Fruit fly (Drosophila melanogaster) whole organism, prepupa: Measurements from ENCODE around the gene Tdg.

Experiments
- Blimp-1 ChIP-seq: fragments of 200-800 bp; sonication (Bioruptor generic); optimal IDR thresholded peaks from 3 replicates; lab custom pipeline; 2017; ENCODE audit warnings: missing biosample characterization, missing genetic modification characterization, mild to moderate bottlenecking, moderate library complexity, missing genetic modification reagents
- CG10631 ChIP-seq: fragments of 200-800 bp; sonication (Bioruptor generic); optimal IDR thresholded peaks from 2 replicates; lab custom pipeline; 2016; ENCODE audit warnings: missing biosample characterization, missing genetic modification characterization
- CG11762 ChIP-seq: fragments of 200-800 bp; sonication (Bioruptor generic); optimal IDR thresholded peaks from 3 replicates; lab custom pipeline; 2016; ENCODE audit warnings: missing biosample characterization, missing genetic modification characterization; ENCODE audit not compliant: insufficient read depth
- CG15336 ChIP-seq: fragments of 200-800 bp; sonication (Bioruptor generic); IDR thresholded peaks from 2 replicates; pipeline ENCODE4 v1.3.6; 2022; ENCODE audit warnings: missing biosample characterization, missing genetic modification characterization
- CG16779 ChIP-seq: fragments of 200-800 bp; sonication (Bioruptor generic); optimal IDR thresholded peaks from 3 replicates; lab custom pipeline; 2017; ENCODE audit warnings: missing biosample characterization, mild to moderate bottlenecking, missing genetic modification characterization
- CG34406 ChIP-seq: fragments of 200-800 bp; sonication (Bioruptor generic); optimal IDR thresholded peaks from 3 replicates; lab custom pipeline; 2016; ENCODE audit warnings: missing biosample characterization, missing genetic modification characterization
- CG3919 ChIP-seq: fragments of 200-800 bp; sonication (Bioruptor generic); optimal IDR thresholded peaks from 3 replicates; lab custom pipeline; 2016; ENCODE audit warnings: missing biosample characterization, missing genetic modification characterization
- CG6792 ChIP-seq: fragments of 200-800 bp; sonication (Bioruptor generic); optimal IDR thresholded peaks from 3 replicates; lab custom pipeline; 2016; ENCODE audit warnings: missing biosample characterization, missing genetic modification characterization
- CG6808 ChIP-seq: fragments of 200-800 bp; sonication (Bioruptor generic); optimal IDR thresholded peaks from 3 replicates; lab custom pipeline; 2017; ENCODE audit warnings: missing biosample characterization, missing genetic modification characterization, mild to moderate bottlenecking, moderate library complexity, missing genetic modification reagents
- CG6854 ChIP-seq: fragments of 200-800 bp; sonication (Bioruptor generic); optimal IDR thresholded peaks from 2 replicates; lab custom pipeline; 2017; ENCODE audit warnings: missing biosample characterization, mild to moderate bottlenecking, missing genetic modification characterization
- CG7368 ChIP-seq: fragments of 200-800 bp; sonication (Bioruptor generic); optimal IDR thresholded peaks from 3 replicates; lab custom pipeline; 2016; ENCODE audit warnings: missing biosample characterization, missing genetic modification characterization
- CG8119 ChIP-seq: fragments of 200-800 bp; sonication (Bioruptor generic); IDR thresholded peaks from 3 replicates; pipeline ENCODE4 v1.3.6; 2022; ENCODE audit warnings: missing biosample characterization, missing genetic modification characterization
- CG8319 ChIP-seq: fragments of 200-800 bp; sonication (Bioruptor generic); optimal IDR thresholded peaks from 3 replicates; lab custom pipeline; 2016; ENCODE audit warnings: missing biosample characterization, missing genetic modification characterization
- CG9139 ChIP-seq: fragments of 200-800 bp; sonication (Bioruptor generic); optimal IDR thresholded peaks from 3 replicates; lab custom pipeline; 2017; ENCODE audit warnings: missing biosample characterization, mild to moderate bottlenecking, missing genetic modification characterization
- Eip75B ChIP-seq: fragments of 200-800 bp; sonication (Bioruptor generic); optimal IDR thresholded peaks from 3 replicates; lab custom pipeline; 2016; ENCODE audit warnings: missing biosample characterization, missing genetic modification characterization
- Eip78C ChIP-seq: fragments of 200-800 bp; sonication (Bioruptor generic); peaks from one replicate; lab custom pipeline; 2016; ENCODE audit warnings: missing biosample characterization, missing genetic modification characterization
- Ets21C ChIP-seq: fragments of 200-800 bp; sonication (Bioruptor generic); optimal IDR thresholded peaks from 3 replicates; lab custom pipeline; 2016; ENCODE audit warnings: missing biosample characterization, missing genetic modification characterization
- Ets96B ChIP-seq: fragments of 200-800 bp; optimal IDR thresholded peaks from 2 replicates; lab custom pipeline; 2019; ENCODE audit warnings: missing biosample characterization, mild to moderate bottlenecking, missing genetic modification characterization, moderate library complexity
- Gug ChIP-seq: fragments of 200-800 bp; sonication (Bioruptor generic); IDR thresholded peaks from 2 replicates; pipeline ENCODE4 v1.3.6; 2022; ENCODE audit warnings: missing biosample characterization, missing genetic modification characterization
- Hr38 ChIP-seq: sonication (Bioruptor generic); optimal IDR thresholded peaks from 2 replicates; lab custom pipeline; 2016; ENCODE audit warnings: missing biosample characterization, missing genetic modification characterization
- Hr39 ChIP-seq: fragments of 200-800 bp; sonication (Bioruptor generic); optimal IDR thresholded peaks from 2 replicates; lab custom pipeline; 2016; ENCODE audit warnings: missing biosample characterization, missing genetic modification characterization
- Hr4 ChIP-seq: fragments of 200-800 bp; sonication (Bioruptor generic); optimal IDR thresholded peaks from 3 replicates; lab custom pipeline; 2016; ENCODE audit warnings: missing biosample characterization, missing genetic modification characterization
- Lpt ChIP-seq: fragments of 200-800 bp; sonication (Bioruptor generic); optimal IDR thresholded peaks from 3 replicates; lab custom pipeline; 2016; ENCODE audit warnings: missing biosample characterization, missing genetic modification characterization
- Met ChIP-seq: fragments of 200-800 bp; sonication (Bioruptor generic); optimal IDR thresholded peaks from 3 replicates; lab custom pipeline; 2016; ENCODE audit warnings: missing biosample characterization, missing genetic modification characterization
- Sox14 ChIP-seq: fragments of 200-800 bp; sonication (Bioruptor generic); optimal IDR thresholded peaks from 3 replicates; lab custom pipeline; 2016; ENCODE audit warnings: missing biosample characterization, missing genetic modification characterization
- Sox15 ChIP-seq: fragments of 200-800 bp; sonication (Bioruptor generic); optimal IDR thresholded peaks from 3 replicates; lab custom pipeline; 2016; ENCODE audit warnings: missing biosample characterization, missing genetic modification characterization
- achi ChIP-seq: fragments of 200-800 bp; sonication (Bioruptor generic); optimal IDR thresholded peaks from 3 replicates; lab custom pipeline; 2016; ENCODE audit warnings: missing biosample characterization, missing genetic modification characterization
- dac ChIP-seq: fragments of 200-800 bp; sonication (Bioruptor generic); optimal IDR thresholded peaks from 2 replicates; lab custom pipeline; 2017; ENCODE audit warnings: missing biosample characterization, mild to moderate bottlenecking, missing genetic modification characterization
- esn ChIP-seq: fragments of 200-800 bp; sonication (Bioruptor generic); optimal IDR thresholded peaks from 2 replicates; lab custom pipeline; 2016; ENCODE audit warnings: missing biosample characterization, mild to moderate bottlenecking, missing genetic modification characterization, moderate library complexity
- fd59A ChIP-seq: fragments of 200-800 bp; sonication (Bioruptor generic); optimal IDR thresholded peaks from 2 replicates; lab custom pipeline; 2017; ENCODE audit warnings: missing biosample characterization, mild to moderate bottlenecking, missing genetic modification characterization, missing genetic modification reagents
- fkh ChIP-seq: fragments of 200-800 bp; sonication (Bioruptor generic); optimal IDR thresholded peaks from 3 replicates; lab custom pipeline; 2017; ENCODE audit warnings: missing biosample characterization, mild to moderate bottlenecking, missing genetic modification characterization, moderate library complexity
- lz ChIP-seq: fragments of 200-800 bp; sonication (Bioruptor generic); optimal IDR thresholded peaks from 3 replicates; lab custom pipeline; 2016; ENCODE audit warnings: missing biosample characterization, missing genetic modification characterization
- net ChIP-seq: fragments of 200-800 bp; sonication (Bioruptor generic); optimal IDR thresholded peaks from 3 replicates; lab custom pipeline; 2016; ENCODE audit warnings: missing biosample characterization, missing genetic modification characterization
- pdm3 ChIP-seq: fragments of 200-800 bp; sonication (Bioruptor generic); optimal IDR thresholded peaks from 3 replicates; lab custom pipeline; 2016; ENCODE audit warnings: missing biosample characterization, missing genetic modification characterization
- salr ChIP-seq, 2 experiments: fragments of 200-800 bp; sonication (Bioruptor generic); optimal IDR thresholded peaks; 3 replicates each; lab custom pipeline; 2016 to 2018; ENCODE audit warnings: missing biosample characterization in 2 of 2, missing genetic modification characterization in 2 of 2, mild to moderate bottlenecking in 1 of 2
- spab ChIP-seq: fragments of 200-800 bp; sonication (Bioruptor generic); optimal IDR thresholded peaks from 2 replicates; lab custom pipeline; 2017; ENCODE audit warnings: missing biosample characterization, mild to moderate bottlenecking, missing genetic modification characterization, missing genetic modification reagents
- ss ChIP-seq, 2 experiments: fragments of 200-800 bp; sonication (Bioruptor generic); optimal IDR thresholded peaks; 2 replicates in 1 of 2; 3 replicates in 1 of 2; lab custom pipeline; 2017 to 2018; ENCODE audit warnings: mild to moderate bottlenecking in 2 of 2, missing biosample characterization in 2 of 2, missing genetic modification characterization in 2 of 2, moderate library complexity in 1 of 2
- svp ChIP-seq: fragments of 200-800 bp; sonication (Bioruptor generic); peaks from one replicate; lab custom pipeline; 2016; ENCODE audit warnings: missing biosample characterization, missing genetic modification characterization
- topi ChIP-seq: fragments of 200-800 bp; sonication (Bioruptor generic); optimal IDR thresholded peaks from 3 replicates; lab custom pipeline; 2016; ENCODE audit warnings: missing biosample characterization, missing genetic modification characterization
- vri ChIP-seq: fragments of 200-800 bp; sonication (Bioruptor generic); optimal IDR thresholded peaks from 3 replicates; lab custom pipeline; 2016; ENCODE audit warnings: missing biosample characterization, mild to moderate bottlenecking, missing genetic modification characterization

Gene Tdg

dm6 chr4:497724-498123 lies 59.9 kb downstream of the Tdg start (continued):
- TF ChIP-seq Eip78C (GFP tag; lab: Kevin White, UChicago), result no peak
- TF ChIP-seq lz (GFP tag; lab: Kevin White, UChicago), result peak; percentile 19
- no peak for TF ChIP-seq net (GFP tag; lab: Kevin White, UChicago)
- no peak for TF ChIP-seq CG34406 (GFP tag; lab: Kevin White, UChicago)
- peak; percentile 44 for TF ChIP-seq esn (GFP tag; lab: Kevin White, UChicago)
- no peak for TF ChIP-seq topi (GFP tag; lab: Kevin White, UChicago)
- no peak for TF ChIP-seq CG6808 (GFP tag; lab: Kevin White, UChicago)
- no peak for TF ChIP-seq achi (GFP tag; lab: Kevin White, UChicago)
- no peak for TF ChIP-seq CG6854
- TF ChIP-seq, all 60 proteins: peak for 7

dm6 chr4:492597-492996 lies 65.1 kb downstream of the Tdg start:
- TF ChIP-seq Met (GFP tag; lab: Kevin White, UChicago), result no peak
- TF ChIP-seq Ets21C (GFP tag; lab: Kevin White, UChicago), result no peak
- no peak for TF ChIP-seq Gug (GFP tag; lab: Robert Waterston, UW)
- TF ChIP-seq Blimp-1 (GFP tag; lab: Kevin White, UChicago), result no peak

dm6 chr4:490760-491317 lies 66.8 kb downstream of the Tdg start:
- TF ChIP-seq Hr39 (no peak), svp (peak; percentile 57)

dm6 chr4:490111-490510 lies 67.5 kb downstream of the Tdg start:
- TF ChIP-seq svp (peak; percentile 42), Ets96B (tag; lab: Kevin White, UChicago) (peak; percentile 14), CG15336 (no peak)

dm6 chr4:489561-489881 lies 68.1 kb downstream of the Tdg start:
- TF ChIP-seq CG6854 (no peak), Eip75B (GFP tag; lab: Kevin White, UChicago) (peak; percentile 61), Eip78C (GFP tag; lab: Kevin White, UChicago) (peak; percentile 37), spab (GFP tag; lab: Kevin White, UChicago) (peak; percentile 44), CG3919 (GFP tag; lab: Kevin White, UChicago) (no peak), CG15336 (no peak), ss (GFP tag; optimal IDR thresholded peaks at IDR 0.05; lab: Kevin White, UChicago) (peak in 1 of 2 experiments; percentile 4), CG11762 (GFP tag; lab: Kevin White, UChicago) (peak; percentile 1)

dm6 chr4:488828-489560 lies 68.7 kb downstream of the Tdg start, which contains the start of gene Asator:
TSS of gene Asator (minus strand) at chr4:488994.
- TF ChIP-seq CG6808 (GFP tag; lab: Kevin White, UChicago), result peak; percentile 69
- TF ChIP-seq CG6792 (GFP tag; lab: Kevin White, UChicago), result peak; percentile 43
- TF ChIP-seq Hr4, result no peak
- TF ChIP-seq net (GFP tag; lab: Kevin White, UChicago), result peak; percentile 40
- TF ChIP-seq CG8119 (GFP tag; lab: Robert Waterston, UW), result no peak
- peak; percentile 84 for TF ChIP-seq svp
- peak; percentile 44 for TF ChIP-seq CG7368
- TF ChIP-seq fd59A (GFP tag; lab: Kevin White, UChicago), result peak; percentile 13
- no peak for TF ChIP-seq Lpt
- TF ChIP-seq fkh, result no peak
- peak in 1 of 2 experiments; percentile 9 for TF ChIP-seq salr (GFP tag; optimal IDR thresholded peaks at IDR 0.05; lab: Kevin White, UChicago)
- TF ChIP-seq vri (GFP tag; lab: Kevin White, UChicago), result peak; percentile 60
- TF ChIP-seq Hr38 (GFP tag; lab: Kevin White, UChicago), result no peak
- TF ChIP-seq CG8319 (GFP tag; lab: Kevin White, UChicago), result peak; percentile 35
- no peak for TF ChIP-seq dac (GFP tag; lab: Kevin White, UChicago)
- peak; percentile 63 for TF ChIP-seq pdm3 (GFP tag; lab: Kevin White, UChicago)
- TF ChIP-seq topi (GFP tag; lab: Kevin White, UChicago), result peak; percentile 65
- peak; percentile 28 for TF ChIP-seq CG6854
- no peak for TF ChIP-seq Sox15
- TF ChIP-seq CG16779 (tag; lab: Kevin White, UChicago), result no peak
- peak; percentile 90 for TF ChIP-seq Eip78C (GFP tag; lab: Kevin White, UChicago)
- peak; percentile 5 for TF ChIP-seq CG9139 (GFP tag; lab: Kevin White, UChicago)
- TF ChIP-seq CG10631 (GFP tag; lab: Kevin White, UChicago), result peak; percentile 44
- peak; percentile 49 for TF ChIP-seq Sox14 (GFP tag; lab: Kevin White, UChicago)
- TF ChIP-seq Eip75B (GFP tag; lab: Kevin White, UChicago), result no peak
